Fruit fly (Drosophila melanogaster) whole organism, embryonic: ENCODE results near the gene CG8907.
A peak's percentile ranks its signal among the peaks of the same experiment; 100 is the strongest.

Experiments used
- CG10654 ChIP-seq: fragments of 200-800 bp; sonication (Bioruptor generic); optimal IDR thresholded peaks from 2 replicates; lab custom pipeline; 2016; ENCODE audit warnings: missing biosample characterization, missing genetic modification characterization
- CG12155 ChIP-seq: fragments of 200-800 bp; sonication (Bioruptor generic); optimal IDR thresholded peaks from 3 replicates; lab custom pipeline; 2016; ENCODE audit warnings: missing biosample characterization, missing genetic modification characterization
- CG12744 ChIP-seq: fragments of 200-800 bp; sonication (Bioruptor generic); optimal IDR thresholded peaks from 2 replicates; lab custom pipeline; 2016; ENCODE audit warnings: missing biosample characterization, missing genetic modification characterization
- CG12769 ChIP-seq: fragments of 200-800 bp; sonication (Bioruptor generic); optimal IDR thresholded peaks from 2 replicates; lab custom pipeline; 2019; ENCODE audit warnings: missing biosample characterization, mild to moderate bottlenecking, missing genetic modification characterization, moderate library complexity
- CG13424 ChIP-seq: fragments of 200-800 bp; sonication (Bioruptor generic); optimal IDR thresholded peaks from 2 replicates; lab custom pipeline; 2019; ENCODE audit warnings: missing biosample characterization, mild to moderate bottlenecking, missing genetic modification characterization, moderate library complexity
- CG13894 ChIP-seq: fragments of 200-800 bp; sonication (Bioruptor generic); optimal IDR thresholded peaks from 3 replicates; lab custom pipeline; 2018; ENCODE audit warnings: missing biosample characterization, mild to moderate bottlenecking, missing genetic modification characterization, moderate library complexity
- CG14050 ChIP-seq: fragments of 200-800 bp; sonication (Bioruptor generic); IDR thresholded peaks from 3 replicates; pipeline ENCODE4 v1.3.6; 2022; ENCODE audit warnings: missing biosample characterization, missing genetic modification characterization
- CG2875 ChIP-seq: fragments of 200-800 bp; sonication (Bioruptor generic); optimal IDR thresholded peaks from 2 replicates; lab custom pipeline; 2017; ENCODE audit warnings: missing biosample characterization, mild to moderate bottlenecking, missing genetic modification characterization, missing genetic modification reagents
- CG3281 ChIP-seq: fragments of 200-800 bp; sonication (Bioruptor generic); optimal IDR thresholded peaks from 3 replicates; lab custom pipeline; 2017; ENCODE audit warnings: missing biosample characterization, mild to moderate bottlenecking, missing genetic modification characterization
- CG3847 ChIP-seq: fragments of 200-800 bp; sonication (Bioruptor generic); IDR thresholded peaks from 2 replicates; pipeline ENCODE4 v1.3.6; 2022; ENCODE audit warnings: missing biosample characterization, missing genetic modification characterization
- CG4282 ChIP-seq: fragments of 200-800 bp; sonication (Bioruptor generic); optimal IDR thresholded peaks from 2 replicates; lab custom pipeline; 2016; ENCODE audit warnings: missing biosample characterization, missing genetic modification characterization
- CG6175 ChIP-seq: fragments of 200-800 bp; sonication (Bioruptor generic); IDR thresholded peaks from 3 replicates; pipeline ENCODE4 v1.3.6; 2022; ENCODE audit warnings: missing biosample characterization, missing genetic modification characterization
- CG6765 ChIP-seq: fragments of 200-800 bp; sonication (Bioruptor generic); optimal IDR thresholded peaks from 3 replicates; lab custom pipeline; 2017; ENCODE audit warnings: missing biosample characterization, mild to moderate bottlenecking, missing genetic modification characterization
- CG7745 ChIP-seq: fragments of 200-800 bp; sonication (Bioruptor generic); optimal IDR thresholded peaks from 2 replicates; lab custom pipeline; 2018; ENCODE audit warnings: missing biosample characterization, mild to moderate bottlenecking, missing genetic modification characterization, moderate library complexity
- CG8388 ChIP-seq: fragments of 200-800 bp; sonication (Bioruptor generic); optimal IDR thresholded peaks from 2 replicates; lab custom pipeline; 2019; ENCODE audit warnings: missing biosample characterization, mild to moderate bottlenecking, missing genetic modification characterization, moderate library complexity
- CG9797 ChIP-seq: fragments of 200-800 bp; sonication (Bioruptor generic); optimal IDR thresholded peaks from 3 replicates; lab custom pipeline; 2018; ENCODE audit warnings: missing biosample characterization, mild to moderate bottlenecking, missing genetic modification characterization
- CrebB ChIP-seq: fragments of 200-800 bp; sonication (Bioruptor generic); optimal IDR thresholded peaks from 3 replicates; lab custom pipeline; 2018; ENCODE audit warnings: missing biosample characterization, mild to moderate bottlenecking, missing genetic modification characterization
- Doc2 ChIP-seq: fragments of 200-800 bp; sonication (Bioruptor generic); IDR thresholded peaks from 2 replicates; pipeline ENCODE4 v1.3.6; 2022; ENCODE audit warnings: missing biosample characterization, missing genetic modification characterization
- Dp ChIP-seq: fragments of 200-800 bp; sonication (Bioruptor generic); optimal IDR thresholded peaks from 2 replicates; lab custom pipeline; 2018; ENCODE audit warnings: missing biosample characterization, mild to moderate bottlenecking, missing genetic modification characterization, moderate library complexity
- Drgx ChIP-seq: fragments of 200-800 bp; sonication (Bioruptor generic); IDR thresholded peaks from 2 replicates; pipeline ENCODE4 v1.3.6; 2022; ENCODE audit warnings: missing biosample characterization, missing genetic modification characterization
- E2f1 ChIP-seq: fragments of 200-800 bp; sonication (Bioruptor generic); IDR thresholded peaks from 2 replicates; pipeline ENCODE4 v1.3.6; 2022; ENCODE audit warnings: missing biosample characterization, missing genetic modification characterization
- Fer1 ChIP-seq: fragments of 200-800 bp; sonication (Bioruptor generic); optimal IDR thresholded peaks from 2 replicates; lab custom pipeline; 2017; ENCODE audit warnings: missing biosample characterization, mild to moderate bottlenecking, missing genetic modification characterization
- Fer2 ChIP-seq: fragments of 200-800 bp; sonication (Bioruptor generic); optimal IDR thresholded peaks from 2 replicates; lab custom pipeline; 2018; ENCODE audit warnings: missing biosample characterization, mild to moderate bottlenecking, missing genetic modification characterization, moderate library complexity
- Fer3 ChIP-seq: fragments of 200-800 bp; sonication (Bioruptor generic); optimal IDR thresholded peaks from 2 replicates; lab custom pipeline; 2018; ENCODE audit warnings: missing biosample characterization, mild to moderate bottlenecking, missing genetic modification characterization, moderate library complexity
- GATAe ChIP-seq: fragments of 200-800 bp; sonication (Bioruptor generic); conservative IDR thresholded peaks from 2 replicates; pipeline ENCODE4 v1.3.6; 2022; ENCODE audit warnings: missing biosample characterization, missing genetic modification characterization
- Hr51 ChIP-seq, 2 experiments: fragments of 200-800 bp; sonication (Bioruptor generic); optimal IDR thresholded peaks; 2 replicates in 1 of 2; 3 replicates in 1 of 2; lab custom pipeline; 2016 to 2018; ENCODE audit warnings: missing biosample characterization in 2 of 2, missing genetic modification characterization in 2 of 2, mild to moderate bottlenecking in 1 of 2, moderate library complexity in 1 of 2
- NFAT ChIP-seq: fragments of 200-800 bp; sonication (Bioruptor generic); IDR thresholded peaks from 2 replicates; pipeline ENCODE4 v1.3.6; 2022; ENCODE audit warnings: missing biosample characterization, missing genetic modification characterization
- NK7.1 ChIP-seq: fragments of 200-800 bp; sonication (Bioruptor generic); optimal IDR thresholded peaks from 3 replicates; lab custom pipeline; 2016; ENCODE audit warnings: missing biosample characterization, missing genetic modification characterization
- Nf-YB ChIP-seq: fragments of 200-800 bp; sonication (Bioruptor generic); optimal IDR thresholded peaks from 3 replicates; lab custom pipeline; 2019; ENCODE audit warnings: missing biosample characterization, mild to moderate bottlenecking, missing genetic modification characterization, moderate library complexity
- Scr ChIP-seq: fragments of 200-800 bp; sonication (Bioruptor generic); IDR thresholded peaks from 2 replicates; pipeline ENCODE4 v1.3.6; 2022; ENCODE audit warnings: missing biosample characterization, missing genetic modification characterization; ENCODE audit not compliant: partially characterized antibody
- Sox102F ChIP-seq: fragments of 200-800 bp; sonication (Bioruptor generic); optimal IDR thresholded peaks from 2 replicates; lab custom pipeline; 2018; ENCODE audit warnings: missing biosample characterization, mild to moderate bottlenecking, missing genetic modification characterization, moderate library complexity
- Taf1 ChIP-seq: fragments of 200-800 bp; sonication (Bioruptor generic); IDR thresholded peaks from 2 replicates; pipeline ENCODE4 v1.3.6; 2022; ENCODE audit warnings: missing biosample characterization, missing genetic modification characterization
- amos ChIP-seq: fragments of 200-800 bp; sonication (Bioruptor generic); IDR thresholded peaks from 2 replicates; pipeline ENCODE4 v1.3.6; 2022; ENCODE audit warnings: missing biosample characterization, missing genetic modification characterization; ENCODE audit not compliant: partially characterized antibody
- aop ChIP-seq: fragments of 200-800 bp; sonication (Bioruptor generic); IDR thresholded peaks from 2 replicates; pipeline ENCODE4 v1.3.6; 2022; ENCODE audit warnings: missing biosample characterization, missing genetic modification characterization
- br ChIP-seq: fragments of >200 bp; optimal IDR thresholded peaks from 2 replicates; lab custom pipeline; 2017
- cato ChIP-seq: fragments of 200-800 bp; sonication (Bioruptor generic); optimal IDR thresholded peaks from 2 replicates; lab custom pipeline; 2016; ENCODE audit warnings: missing biosample characterization, missing genetic modification characterization, borderline replicate concordance
- eyg ChIP-seq: fragments of 200-800 bp; sonication (Bioruptor generic); optimal IDR thresholded peaks from 3 replicates; lab custom pipeline; 2016; ENCODE audit warnings: missing biosample characterization, missing genetic modification characterization
- gce ChIP-seq: fragments of 200-800 bp; sonication (Bioruptor generic); IDR thresholded peaks from 3 replicates; pipeline ENCODE4 v1.3.6; 2022; ENCODE audit warnings: missing biosample characterization, missing genetic modification characterization
- her ChIP-seq: fragments of 200-800 bp; sonication (Bioruptor generic); optimal IDR thresholded peaks from 2 replicates; lab custom pipeline; 2016; ENCODE audit warnings: missing biosample characterization, missing genetic modification characterization
- kah ChIP-seq: fragments of 200-800 bp; sonication (Bioruptor generic); optimal IDR thresholded peaks from 2 replicates; lab custom pipeline; 2018; ENCODE audit warnings: missing biosample characterization, mild to moderate bottlenecking, missing genetic modification characterization
- lov ChIP-seq, 2 experiments: fragments of 200-800 bp in 1 of 2; fragments of >200 bp in 1 of 2; sonication (Bioruptor generic) in 1 of 2; IDR thresholded peaks in 1 of 2; optimal IDR thresholded peaks in 1 of 2; 2 replicates in 1 of 2; 3 replicates in 1 of 2; pipeline versions ENCODE4 v1.3.6 to Lab custom; 2017 to 2022; ENCODE audit warnings: missing biosample characterization in 1 of 2, missing genetic modification characterization in 1 of 2
- odd ChIP-seq: fragments of 200-800 bp; sonication (Bioruptor generic); optimal IDR thresholded peaks from 2 replicates; lab custom pipeline; 2017; ENCODE audit warnings: missing biosample characterization, mild to moderate bottlenecking, missing genetic modification characterization
- pita ChIP-seq: fragments of 200-800 bp; sonication (Bioruptor generic); optimal IDR thresholded peaks from 2 replicates; lab custom pipeline; 2017; ENCODE audit warnings: missing biosample characterization, mild to moderate bottlenecking, missing genetic modification characterization
- rib ChIP-seq: fragments of 200-800 bp; sonication (Bioruptor generic); IDR thresholded peaks from 2 replicates; pipeline ENCODE4 v1.3.6; 2022; ENCODE audit warnings: missing biosample characterization, missing genetic modification characterization
- schlank ChIP-seq: fragments of 200-800 bp; sonication (Bioruptor generic); optimal IDR thresholded peaks from 2 replicates; lab custom pipeline; 2018; ENCODE audit warnings: missing biosample characterization, mild to moderate bottlenecking, missing genetic modification characterization
- sens ChIP-seq: fragments of 200-800 bp; sonication (Bioruptor generic); peaks from one replicate; lab custom pipeline; 2016; ENCODE audit warnings: missing biosample characterization, missing genetic modification characterization
- tin ChIP-seq: fragments of 200-800 bp; sonication (Bioruptor generic); optimal IDR thresholded peaks from 3 replicates; lab custom pipeline; 2016; ENCODE audit warnings: missing biosample characterization, missing genetic modification characterization
- tll ChIP-seq, 2 experiments: fragments of 200-800 bp in 1 of 2; fragments of >200 bp in 1 of 2; sonication (Bioruptor generic) in 1 of 2; optimal IDR thresholded peaks; 2 replicates each; lab custom pipeline; 2017 to 2019; ENCODE audit warnings: missing biosample characterization in 2 of 2, missing genetic modification characterization in 2 of 2, mild to moderate bottlenecking in 1 of 2, moderate library complexity in 1 of 2
- zfh2 ChIP-seq: fragments of 200-800 bp; sonication (Bioruptor generic); optimal IDR thresholded peaks from 2 replicates; lab custom pipeline; 2016; ENCODE audit warnings: missing biosample characterization, missing genetic modification characterization

Gene CG8907

dm6 chr3R:17056183-17056904, 48.3 kb downstream of the CG8907 start (continued):
- TF ChIP-seq NFAT (GFP tag; lab: Robert Waterston, UW), result peak; percentile 52; the same call in 1 of the 2 replicates
- no peak for TF ChIP-seq GATAe
- no peak for TF ChIP-seq cato (GFP tag; lab: Kevin White, UChicago)
- no peak for TF ChIP-seq Fer3
- TF ChIP-seq her (GFP tag; lab: Kevin White, UChicago), result no peak
- peak; percentile 62 for TF ChIP-seq CG6765 (GFP tag; lab: Kevin White, UChicago)
- TF ChIP-seq lov (optimal IDR thresholded peaks at IDR 0.05; lab: Kevin White, UChicago), result no peak
- TF ChIP-seq lov (GFP tag; IDR thresholded peaks at IDR 0.05; lab: Robert Waterston, UW), result 0 out of 3 replicates have a peak, but pooled peaks have one; percentile 59
- peak; percentile 76; the same call in 1 of the 2 replicates for TF ChIP-seq rib (GFP tag; lab: Robert Waterston, UW)
- TF ChIP-seq CG13424, result no peak
- TF ChIP-seq CrebB (tag; lab: Kevin White, UChicago), result peak; percentile 31
- TF ChIP-seq aop (GFP tag; lab: Robert Waterston, UW), result no peak
- TF ChIP-seq E2f1 (GFP tag; lab: Robert Waterston, UW), result peak; percentile 15; the same call in 1 of the 2 replicates
- TF ChIP-seq pita, result no peak
- TF ChIP-seq odd, result peak; percentile 34
- TF ChIP-seq br (lab: Kevin White, UChicago), result no peak
- no peak for TF ChIP-seq CG12155 (GFP tag; lab: Kevin White, UChicago)
- TF ChIP-seq sens (GFP tag; lab: Kevin White, UChicago), result peak; percentile 77
- TF ChIP-seq CG3847, result 0 out of 2 replicates have a peak, but pooled peaks have one; percentile 34
- peak; percentile 74 for TF ChIP-seq CG13894 (tag; lab: Kevin White, UChicago)
- peak; percentile 97 for TF ChIP-seq CG12769 (tag; lab: Kevin White, UChicago)
- TF ChIP-seq tin, result no peak
- peak; percentile 70 for TF ChIP-seq Fer1 (GFP tag; lab: Kevin White, UChicago)
- no peak for TF ChIP-seq NK7.1
- peak; percentile 62 for TF ChIP-seq Nf-YB
- TF ChIP-seq Sox102F (GFP tag; lab: Kevin White, UChicago), result no peak
- peak; percentile 13 for TF ChIP-seq kah (GFP tag; lab: Kevin White, UChicago)
- TF ChIP-seq CG9797 (GFP tag; lab: Kevin White, UChicago), result no peak
- TF ChIP-seq CG12744, result no peak
- TF ChIP-seq CG2875, result no peak
- TF ChIP-seq gce, result no peak
- peak; percentile 5 for TF ChIP-seq CG8388 (GFP tag; lab: Kevin White, UChicago)
- TF ChIP-seq tll (GFP tag; optimal IDR thresholded peaks at IDR 0.05; lab: Kevin White, UChicago), result peak in 1 of 2 experiments; percentile 76
- no peak for TF ChIP-seq CG3281 (GFP tag; lab: Kevin White, UChicago)
- TF ChIP-seq Scr (GFP tag; lab: Robert Waterston, UW), result peak; percentile 50
- no peak for TF ChIP-seq CG4282
- no peak for TF ChIP-seq eyg (GFP tag; lab: Kevin White, UChicago)
- TF ChIP-seq schlank (tag; lab: Kevin White, UChicago), result no peak
- no peak; the same call in 1 of the 2 replicates for TF ChIP-seq amos (GFP tag; lab: Robert Waterston, UW)
- TF ChIP-seq Dp (GFP tag; lab: Kevin White, UChicago), result peak; percentile 8
- TF ChIP-seq zfh2 (GFP tag; lab: Kevin White, UChicago), result no peak
- no peak for TF ChIP-seq Doc2 (GFP tag; lab: Robert Waterston, UW)
- no peak for TF ChIP-seq Taf1 (GFP tag; lab: Robert Waterston, UW)
- TF ChIP-seq CG14050 (GFP tag; lab: Robert Waterston, UW), result no peak
- peak; percentile 51 for TF ChIP-seq Drgx (GFP tag; lab: Robert Waterston, UW)
- TF ChIP-seq Hr51 (GFP tag; optimal IDR thresholded peaks at IDR 0.05; lab: Kevin White, UChicago), result peak in 1 of 2 experiments; percentile 70
- TF ChIP-seq Fer2 (tag; lab: Kevin White, UChicago), result no peak
- TF ChIP-seq CG7745, result no peak
- peak; percentile 97 for TF ChIP-seq CG6175 (GFP tag; lab: Robert Waterston, UW)
- TF ChIP-seq CG10654 (GFP tag; lab: Kevin White, UChicago), result no peak
